Fruit fly (Drosophila melanogaster): ENCODE data around the gene gukh.

DNA sequence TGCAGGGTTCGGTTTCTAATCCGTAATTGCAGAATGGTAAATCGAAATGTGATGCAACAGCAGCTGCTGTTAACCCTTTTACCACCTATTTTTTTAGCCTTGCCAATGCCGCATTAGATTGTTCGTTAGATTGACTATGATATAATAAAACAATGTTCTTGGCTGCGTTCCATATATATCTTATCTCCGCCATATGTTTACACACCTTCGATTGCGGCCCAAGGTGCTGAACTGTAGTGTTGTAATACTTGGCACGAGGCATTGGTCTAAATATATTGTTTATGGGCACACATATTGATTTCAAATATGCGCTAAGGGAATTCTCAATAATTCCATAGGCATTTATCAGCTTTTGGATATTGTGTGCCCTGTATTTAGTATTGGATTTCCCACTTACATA, 7.9 kb downstream of the gukh start:
- TF ChIP-seq CG34367 (tag; optimal IDR thresholded peaks at IDR 0.05) (no peak), Ets98B (GFP tag; IDR thresholded peaks at IDR 0.05) (no peak), rn (GFP tag; IDR thresholded peaks at IDR 0.05) (no peak), Pif1A (GFP tag; optimal IDR thresholded peaks at IDR 0.05) (no peak), CG12605 (GFP tag; IDR thresholded peaks at IDR 0.05) (no peak), CG8159 (tag; optimal IDR thresholded peaks at IDR 0.05) (no peak), gl (tag; optimal IDR thresholded peaks at IDR 0.05) (no peak), CG14655 (GFP tag; optimal IDR thresholded peaks at IDR 0.05) (no peak), CG9948 (tag; optimal IDR thresholded peaks at IDR 0.05) (no peak), EcR (GFP tag; optimal IDR thresholded peaks at IDR 0.05) (no peak), CG4496 (GFP tag; IDR thresholded peaks at IDR 0.05) (no peak), D1 (tag; optimal IDR thresholded peaks at IDR 0.05) (no peak)
